Worm (Caenorhabditis elegans) whole organism, late embryonic: ENCODE results near the gene C25H3.17.

Source experiments
- C38D4.7 ChIP-seq: fragments of 200-800 bp; sonication (Bioruptor generic); optimal IDR thresholded peaks from 2 replicates; lab custom pipeline; 2018; ENCODE audit warnings: mild to moderate bottlenecking, missing genetic modification characterization, moderate library complexity, missing compliant biosample characterization
- K09A11.1 ChIP-seq: sonication (generic microtip); optimal IDR thresholded peaks from 2 replicates; lab custom pipeline; 2017; ENCODE audit warnings: antibody characterized with exemption, mild to moderate bottlenecking, missing genetic modification characterization, missing compliant biosample characterization; ENCODE audit not compliant: insufficient read depth
- Y22D7AL.16 ChIP-seq: sonication (generic microtip); optimal IDR thresholded peaks from 2 replicates; lab custom pipeline; 2016; ENCODE audit warnings: missing genetic modification characterization, missing compliant biosample characterization
- ahr-1 ChIP-seq: sonication (generic microtip); optimal IDR thresholded peaks from 2 replicates; lab custom pipeline; 2016; ENCODE audit warnings: missing genetic modification characterization, missing compliant biosample characterization
- ceh-22 ChIP-seq: sonication (generic microtip); optimal IDR thresholded peaks from 2 replicates; lab custom pipeline; 2017; ENCODE audit warnings: missing biosample characterization, missing genetic modification characterization
- ceh-30 ChIP-seq: fragments of 150-350 bp; optimal IDR thresholded peaks from 2 replicates; lab custom pipeline; 2014; ENCODE audit warnings: missing biosample characterization, missing genetic modification characterization
- ceh-31 ChIP-seq: sonication (generic microtip); optimal IDR thresholded peaks from 2 replicates; lab custom pipeline; 2016; ENCODE audit warnings: missing genetic modification characterization, missing compliant biosample characterization
- ceh-48 ChIP-seq: sonication (generic microtip); optimal IDR thresholded peaks from 2 replicates; lab custom pipeline; 2016; ENCODE audit warnings: missing genetic modification characterization, inconsistent platforms, missing compliant biosample characterization
- dve-1 ChIP-seq: sonication (generic microtip); optimal IDR thresholded peaks from 2 replicates; lab custom pipeline; 2017; ENCODE audit warnings: antibody characterized with exemption, mild to moderate bottlenecking, missing genetic modification characterization, missing compliant biosample characterization
- elt-2 ChIP-seq: sonication (generic microtip); optimal IDR thresholded peaks from 2 replicates; lab custom pipeline; 2016; ENCODE audit warnings: missing genetic modification reagents, missing genetic modification characterization, missing compliant biosample characterization
- ets-4 ChIP-seq: sonication (generic microtip); optimal IDR thresholded peaks from 2 replicates; lab custom pipeline; 2016; ENCODE audit warnings: missing genetic modification characterization, missing compliant biosample characterization
- fkh-10 ChIP-seq: fragments of 150-350 bp; optimal IDR thresholded peaks from 2 replicates; lab custom pipeline; 2014; ENCODE audit warnings: missing biosample characterization, missing genetic modification reagents, missing genetic modification characterization
- gmeb-2 ChIP-seq: sonication (generic microtip); optimal IDR thresholded peaks from 2 replicates; lab custom pipeline; 2016; ENCODE audit warnings: missing genetic modification characterization, inconsistent platforms, missing compliant biosample characterization
- hlh-30 ChIP-seq: sonication (generic microtip); optimal IDR thresholded peaks from 2 replicates; lab custom pipeline; 2017; ENCODE audit warnings: antibody characterized with exemption, missing genetic modification characterization, missing compliant biosample characterization; ENCODE audit not compliant: insufficient read depth
- hlh-8 ChIP-seq: sonication (generic microtip); optimal IDR thresholded peaks from 2 replicates; lab custom pipeline; 2016; ENCODE audit warnings: missing genotype, missing genetic modification characterization, missing compliant biosample characterization
- lim-6 ChIP-seq: sonication (generic microtip); optimal IDR thresholded peaks from 2 replicates; lab custom pipeline; 2016; ENCODE audit warnings: missing genetic modification characterization, missing compliant biosample characterization
- madf-2 ChIP-seq: sonication (generic microtip); optimal IDR thresholded peaks from 2 replicates; lab custom pipeline; 2017; ENCODE audit warnings: missing genetic modification characterization, missing compliant biosample characterization
- nfya-1 ChIP-seq: sonication (generic microtip); optimal IDR thresholded peaks from 2 replicates; lab custom pipeline; 2017; ENCODE audit warnings: missing genetic modification characterization, mild to moderate bottlenecking, missing compliant biosample characterization, antibody characterized with exemption, moderate library complexity
- nhr-11 ChIP-seq: fragments of 150-350 bp; optimal IDR thresholded peaks from 2 replicates; lab custom pipeline; 2014; ENCODE audit warnings: missing biosample characterization, missing genetic modification characterization
- npax-4 ChIP-seq: sonication (generic microtip); optimal IDR thresholded peaks from 2 replicates; lab custom pipeline; 2016; ENCODE audit warnings: missing genetic modification characterization, missing compliant biosample characterization
- pag-3 ChIP-seq: sonication (generic microtip); optimal IDR thresholded peaks from 2 replicates; lab custom pipeline; 2016; ENCODE audit warnings: missing compliant biosample characterization, missing genetic modification characterization, borderline replicate concordance
- pax-1 ChIP-seq: fragments of 150-350 bp; optimal IDR thresholded peaks from 2 replicates; lab custom pipeline; 2014; ENCODE audit warnings: missing biosample characterization, missing genetic modification characterization
- pha-2 ChIP-seq: sonication (generic microtip); optimal IDR thresholded peaks from 2 replicates; lab custom pipeline; 2017; ENCODE audit warnings: mild to moderate bottlenecking, missing genetic modification characterization, missing compliant biosample characterization
- pha-4 ChIP-seq: fragments of 150-350 bp; optimal IDR thresholded peaks from 2 replicates; lab custom pipeline; 2018; ENCODE audit warnings: missing biosample characterization, missing genetic modification reagents, missing genetic modification characterization
- pqm-1 ChIP-seq: sonication (generic microtip); optimal IDR thresholded peaks from 2 replicates; lab custom pipeline; 2016; ENCODE audit warnings: missing genetic modification characterization, missing compliant biosample characterization
- rnt-1 ChIP-seq: sonication (generic microtip); optimal IDR thresholded peaks from 2 replicates; lab custom pipeline; 2016; ENCODE audit warnings: missing genetic modification characterization, missing compliant biosample characterization
- sdc-2 ChIP-seq: sonication (generic microtip); optimal IDR thresholded peaks from 2 replicates; lab custom pipeline; 2016; ENCODE audit warnings: missing genotype, missing genetic modification characterization, missing compliant biosample characterization
- sox-2 ChIP-seq: fragments of 200-800 bp; sonication (Bioruptor generic); IDR thresholded peaks from 2 replicates; pipeline ENCODE4 v1.3.6; 2022; ENCODE audit warnings: missing genetic modification reagents, missing genetic modification characterization, missing compliant biosample characterization
- sox-4 ChIP-seq: sonication (generic microtip); optimal IDR thresholded peaks from 2 replicates; lab custom pipeline; 2017; ENCODE audit warnings: mild to moderate bottlenecking, missing genetic modification characterization, inconsistent platforms, missing compliant biosample characterization
- syd-9 ChIP-seq: sonication (generic microtip); optimal IDR thresholded peaks from 2 replicates; lab custom pipeline; 2016; ENCODE audit warnings: mild to moderate bottlenecking, missing genetic modification characterization, moderate library complexity, missing compliant biosample characterization
- tbx-2 ChIP-seq: sonication (generic microtip); optimal IDR thresholded peaks from 2 replicates; lab custom pipeline; 2016; ENCODE audit warnings: missing genetic modification characterization, missing compliant biosample characterization
- unc-42 ChIP-seq: sonication (generic microtip); optimal IDR thresholded peaks from 2 replicates; lab custom pipeline; 2016; ENCODE audit warnings: missing genotype, missing genetic modification characterization, missing compliant biosample characterization
- unc-55 ChIP-seq: sonication (generic microtip); optimal IDR thresholded peaks from 2 replicates; lab custom pipeline; 2017; ENCODE audit warnings: missing biosample characterization, missing genetic modification reagents, missing genetic modification characterization
- unc-86 ChIP-seq: sonication (generic microtip); optimal IDR thresholded peaks from 2 replicates; lab custom pipeline; 2016; ENCODE audit warnings: missing genetic modification characterization, missing compliant biosample characterization
- ztf-16 ChIP-seq: sonication (generic microtip); optimal IDR thresholded peaks from 2 replicates; lab custom pipeline; 2017; ENCODE audit warnings: missing genetic modification characterization, missing compliant biosample characterization

C25H3.17 gene

DNA sequence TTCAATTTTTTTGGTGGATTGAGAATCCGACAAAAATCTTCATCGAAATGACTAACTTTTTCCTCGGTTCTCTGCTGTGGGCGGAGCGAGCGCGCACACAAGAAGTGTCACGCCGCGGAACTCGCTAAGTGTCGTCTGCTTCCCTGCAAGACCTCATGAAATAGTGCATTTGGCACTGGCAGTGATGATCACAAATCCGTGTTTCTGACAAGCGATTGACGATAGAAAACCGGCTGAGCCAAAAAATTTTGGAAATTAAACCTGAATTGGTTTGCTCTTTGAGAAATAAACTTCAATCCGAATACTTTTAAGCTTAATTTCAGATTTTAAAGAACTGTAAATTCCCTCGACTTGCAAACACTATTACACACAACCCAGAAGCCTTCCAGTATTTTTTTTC lies 32.0 kb upstream of the C25H3.17 start (continued):
- no peak for TF ChIP-seq pax-1
- no peak for TF ChIP-seq sox-4 (tag; lab: Kevin White, UChicago)
- peak; percentile 15 for TF ChIP-seq hlh-30
- TF ChIP-seq ets-4 (tag; lab: Kevin White, UChicago): no peak
- TF ChIP-seq elt-2: peak; percentile 21

DNA sequence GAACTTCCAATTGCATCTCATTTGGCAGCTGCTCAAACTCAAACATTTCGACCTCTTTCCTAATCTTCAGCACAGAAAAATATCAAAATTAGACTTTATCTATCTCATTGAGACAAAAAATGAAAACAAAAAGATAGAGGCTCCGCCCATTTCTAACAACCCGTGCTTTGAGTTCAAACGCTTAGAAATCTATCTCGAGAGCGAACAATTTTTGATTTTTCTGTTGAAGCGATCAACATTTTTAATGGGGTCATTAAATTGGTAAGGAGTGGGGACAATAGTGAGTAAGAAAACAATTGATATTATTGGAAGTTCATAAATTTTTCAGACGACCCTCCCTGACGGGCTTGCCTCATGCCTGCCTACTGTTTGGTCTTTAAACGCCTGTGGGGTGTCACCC lies 29.4 kb upstream of the C25H3.17 start, which contains the start of the genes C25H3.10 and C25H3.1:
C25H3.10 (minus strand) TSS at position 101 of the 400 bp plus-strand sequence.
C25H3.1 (plus strand) TSS at position 203 of the 400 bp plus-strand sequence.
- TF ChIP-seq pqm-1 (no peak), unc-42 (tag; lab: Kevin White, UChicago) (no peak), sox-2 (GFP tag; lab: Robert Waterston, UW) (no peak), dve-1 (tag; lab: Kevin White, UChicago) (no peak), pha-2 (no peak), ceh-22 (tag; lab: Kevin White, UChicago) (no peak), pax-1 (no peak), nfya-1 (tag; lab: Kevin White, UChicago) (no peak), ceh-48 (no peak), ztf-16 (tag; lab: Kevin White, UChicago) (no peak), unc-86 (tag; lab: Kevin White, UChicago) (no peak), gmeb-2 (tag; lab: Kevin White, UChicago) (no peak), ceh-31 (tag; lab: Kevin White, UChicago) (no peak)

- peak; percentile 29 for TF ChIP-seq elt-2
- no peak for TF ChIP-seq Y22D7AL.16
- TF ChIP-seq ahr-1: no peak
- TF ChIP-seq fkh-10: no peak
Measured at ce11 chrII:5698254-5698653, 28.8 kb upstream of the C25H3.17 start.

DNA sequence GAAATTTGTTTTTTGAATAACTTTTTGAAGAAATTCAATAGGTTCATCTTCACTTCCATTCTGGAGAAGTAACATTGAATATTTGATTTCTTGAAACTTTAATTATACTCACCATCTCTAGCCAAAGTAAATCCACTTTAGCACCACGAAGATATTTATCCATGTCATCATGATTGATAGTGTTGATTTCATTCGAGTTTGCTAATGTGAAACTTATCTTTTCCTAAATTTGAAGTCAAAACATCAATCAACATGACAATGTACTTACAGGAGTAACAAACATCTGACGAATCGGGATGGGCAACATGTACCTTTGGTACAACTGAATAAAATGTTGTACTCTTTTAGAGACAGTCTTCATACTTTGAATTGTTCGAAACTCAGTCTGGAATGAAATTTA lies 27.9 kb upstream of the C25H3.17 start:
- no peak for TF ChIP-seq ceh-48
- no peak for TF ChIP-seq hlh-30
- no peak for TF ChIP-seq syd-9 (tag; lab: Kevin White, UChicago)
- TF ChIP-seq nhr-11 (tag; lab: Kevin White, UChicago): no peak
- TF ChIP-seq pha-2: no peak
- no peak for TF ChIP-seq lim-6
- TF ChIP-seq gmeb-2 (tag; lab: Kevin White, UChicago): no peak
- no peak for TF ChIP-seq rnt-1 (tag; lab: Kevin White, UChicago)
- TF ChIP-seq pha-4 (tag; lab: Kevin White, UChicago): no peak
- no peak for TF ChIP-seq ceh-30 (tag; lab: Kevin White, UChicago)
- TF ChIP-seq unc-86 (tag; lab: Kevin White, UChicago): no peak
- no peak for TF ChIP-seq nfya-1 (tag; lab: Kevin White, UChicago)
- TF ChIP-seq sdc-2 (tag; lab: Kevin White, UChicago): no peak
- TF ChIP-seq pag-3 (tag; lab: Kevin White, UChicago): no peak
- no peak for TF ChIP-seq npax-4 (tag; lab: Kevin White, UChicago)
- TF ChIP-seq C38D4.7 (GFP tag; lab: Kevin White, UChicago): no peak
- TF ChIP-seq, all 69 proteins: peak for 0

- TF ChIP-seq lim-6 (no peak), pag-3 (tag; lab: Kevin White, UChicago) (no peak), unc-55 (GFP tag; lab: Kevin White, UChicago) (no peak), hlh-8 (tag; lab: Kevin White, UChicago) (no peak), ceh-48 (no peak), madf-2 (tag; lab: Kevin White, UChicago) (no peak), K09A11.1 (tag; lab: Kevin White, UChicago) (no peak), elt-2 (no peak), tbx-2 (tag; lab: Kevin White, UChicago) (no peak)
Measured at ce11 chrII:5696218-5696617, 26.7 kb upstream of the C25H3.17 start.
